Worm (Caenorhabditis elegans) whole organism, L2 larva: ENCODE results near the gene lys-6.

Experiments
- R02D3.7 ChIP-seq: fragments of 150-350 bp; optimal IDR thresholded peaks from 2 replicates; lab custom pipeline; 2014; ENCODE audit warnings: missing biosample characterization, missing genetic modification characterization
- ama-1 ChIP-seq: fragments of 150-350 bp; optimal IDR thresholded peaks from 2 replicates; lab custom pipeline; 2018; ENCODE audit warnings: inconsistent platforms
- lsy-2 ChIP-seq, 2 experiments: fragments of 150-350 bp in 1 of 2; sonication (generic microtip) in 1 of 2; optimal IDR thresholded peaks; 2 replicates each; lab custom pipeline; 2014 to 2017; ENCODE audit warnings: missing biosample characterization in 2 of 2, missing genetic modification characterization in 2 of 2
- nhr-237 ChIP-seq: fragments of 150-350 bp; optimal IDR thresholded peaks from 2 replicates; lab custom pipeline; 2014; ENCODE audit warnings: missing biosample characterization, missing genetic modification characterization

DNA sequence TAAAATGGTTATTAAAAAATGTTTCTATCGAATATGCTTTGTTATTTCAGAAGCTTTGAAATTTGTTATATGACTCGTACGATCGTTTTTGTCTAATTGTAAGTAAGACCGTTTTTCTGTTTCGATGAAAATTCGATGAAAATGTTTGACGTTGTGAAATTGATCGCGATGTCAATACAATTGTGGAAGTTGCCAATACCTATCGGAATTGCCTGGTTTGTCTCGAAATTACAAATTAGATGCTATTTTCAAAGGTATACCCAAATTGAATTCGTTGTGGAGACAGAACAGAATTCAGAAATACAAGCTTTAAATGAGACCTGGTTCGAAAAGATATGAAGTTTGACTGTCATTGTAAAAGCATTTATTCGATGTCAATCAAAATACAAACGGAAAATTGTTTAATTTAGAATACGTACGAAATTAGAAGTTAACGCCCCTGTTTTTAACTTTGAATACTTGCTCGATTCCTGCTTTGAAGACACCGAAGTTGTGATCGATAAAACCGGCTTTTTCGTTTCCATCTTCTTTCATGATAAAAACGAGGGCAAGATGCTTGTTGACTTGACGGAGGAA is 24.4 kb downstream of the lys-6 start:
- TF ChIP-seq ama-1 (lab: Kevin White, UChicago), result no peak
- TF ChIP-seq lsy-2 (tag; optimal IDR thresholded peaks at IDR 0.05; lab: Kevin White, UChicago), result no peak
- TF ChIP-seq R02D3.7 (tag; lab: Kevin White, UChicago), result no peak
- no peak for TF ChIP-seq nhr-237 (tag; lab: Kevin White, UChicago)
